Fruit fly (Drosophila melanogaster) whole organism, adult: Measurements from ENCODE around the gene CG32249.

ENCODE experiments used
- CG11617 ChIP-seq: fragments of 200-800 bp; sonication (Bioruptor generic); optimal IDR thresholded peaks from 2 replicates; lab custom pipeline; 2017; ENCODE audit warnings: mild to moderate bottlenecking, missing biosample characterization, missing genetic modification reagents, missing genetic modification characterization
- CG12768 ChIP-seq: fragments of 200-800 bp; sonication (Bioruptor generic); optimal IDR thresholded peaks from 2 replicates; lab custom pipeline; 2017; ENCODE audit warnings: missing biosample characterization, missing genetic modification characterization, mild to moderate bottlenecking, moderate library complexity, missing genetic modification reagents
- CG14711 ChIP-seq: fragments of 200-800 bp; sonication (Bioruptor generic); optimal IDR thresholded peaks from 2 replicates; lab custom pipeline; 2018; ENCODE audit warnings: missing biosample characterization, mild to moderate bottlenecking, missing genetic modification characterization, moderate library complexity
- CG1620 ChIP-seq: fragments of 200-800 bp; sonication (Bioruptor generic); optimal IDR thresholded peaks from 2 replicates; lab custom pipeline; 2016; ENCODE audit warnings: missing biosample characterization, missing genetic modification characterization
- CG5204 ChIP-seq: fragments of 200-800 bp; sonication (Bioruptor generic); optimal IDR thresholded peaks from 2 replicates; lab custom pipeline; 2016; ENCODE audit warnings: missing biosample characterization, missing genetic modification characterization
- CG7045 ChIP-seq: fragments of 200-800 bp; sonication (Bioruptor generic); optimal IDR thresholded peaks from 2 replicates; lab custom pipeline; 2017; ENCODE audit warnings: missing biosample characterization, mild to moderate bottlenecking, missing genetic modification characterization
- CG7101 ChIP-seq: fragments of 200-800 bp; sonication (Bioruptor generic); optimal IDR thresholded peaks from 2 replicates; lab custom pipeline; 2018; ENCODE audit warnings: missing biosample characterization, mild to moderate bottlenecking, missing genetic modification characterization, moderate library complexity
- Clk ChIP-seq: fragments of 200-800 bp; sonication (Bioruptor generic); optimal IDR thresholded peaks from 2 replicates; lab custom pipeline; 2017; ENCODE audit warnings: missing biosample characterization, missing genetic modification characterization
- Crg-1 ChIP-seq: fragments of 200-800 bp; sonication (Bioruptor generic); optimal IDR thresholded peaks from 2 replicates; lab custom pipeline; 2016; ENCODE audit warnings: missing biosample characterization, missing genetic modification characterization
- Hr96 ChIP-seq: fragments of 200-800 bp; sonication (Bioruptor generic); optimal IDR thresholded peaks from 2 replicates; lab custom pipeline; 2016; ENCODE audit warnings: missing biosample characterization, missing genetic modification characterization
- Mnt ChIP-seq: fragments of 200-800 bp; sonication (Bioruptor generic); optimal IDR thresholded peaks from 2 replicates; lab custom pipeline; 2016; ENCODE audit warnings: missing biosample characterization, mild to moderate bottlenecking, missing genetic modification characterization
- bab1 ChIP-seq: fragments of 200-800 bp; sonication (Bioruptor generic); optimal IDR thresholded peaks from 3 replicates; lab custom pipeline; 2019; ENCODE audit warnings: missing biosample characterization, mild to moderate bottlenecking, missing genetic modification characterization, moderate library complexity
- cic ChIP-seq: fragments of 200-800 bp; sonication (Bioruptor generic); optimal IDR thresholded peaks from 2 replicates; lab custom pipeline; 2017; ENCODE audit warnings: missing biosample characterization, mild to moderate bottlenecking, missing genetic modification characterization, moderate library complexity
- cnc ChIP-seq, 2 experiments: fragments of >200 bp; optimal IDR thresholded peaks; 2 replicates each; lab custom pipeline; 2017
- kay ChIP-seq: fragments of 200-800 bp; sonication (Bioruptor generic); peaks from one replicate; lab custom pipeline; 2016; ENCODE audit warnings: missing biosample characterization, missing genetic modification characterization, borderline replicate concordance
- ovo ChIP-seq: fragments of 200-800 bp; sonication (Bioruptor generic); optimal IDR thresholded peaks from 2 replicates; lab custom pipeline; 2016; ENCODE audit warnings: missing biosample characterization, missing genetic modification characterization
- pad ChIP-seq: fragments of 200-800 bp; sonication (Bioruptor generic); optimal IDR thresholded peaks from 3 replicates; lab custom pipeline; 2017; ENCODE audit warnings: missing biosample characterization, missing genetic modification characterization, mild to moderate bottlenecking, moderate library complexity, missing genetic modification reagents
- tj ChIP-seq: fragments of 200-800 bp; sonication (Bioruptor generic); optimal IDR thresholded peaks from 3 replicates; lab custom pipeline; 2017; ENCODE audit warnings: missing biosample characterization, mild to moderate bottlenecking, missing genetic modification characterization, moderate library complexity
- toe ChIP-seq: fragments of 200-800 bp; sonication (Bioruptor generic); optimal IDR thresholded peaks from 2 replicates; lab custom pipeline; 2016; ENCODE audit warnings: missing biosample characterization, missing genetic modification characterization

The CG32249 gene

dm6 chr3L:4469701-4470100 lies at the start of gene CG32249:
CG32249 (plus strand) TSS chr3L:4470001.
- no peak for TF ChIP-seq cic
- peak; percentile 33 for TF ChIP-seq kay (GFP tag; lab: Kevin White, UChicago)
- TF ChIP-seq CG1620 = no peak

dm6 chr3L:4421362-4421761 lies 48.4 kb upstream of the CG32249 start, which contains the start of gene CG15020:
CG15020 (plus strand) TSS chr3L:4421662.
- TF ChIP-seq bab1 (GFP tag; lab: Kevin White, UChicago) = no peak
- no peak for TF ChIP-seq kay (GFP tag; lab: Kevin White, UChicago)
- no peak for TF ChIP-seq Crg-1
- TF ChIP-seq CG11617 (GFP tag; lab: Kevin White, UChicago) = no peak
- TF ChIP-seq cic = no peak
- TF ChIP-seq CG12768 (GFP tag; lab: Kevin White, UChicago) = no peak
- TF ChIP-seq Hr96 (GFP tag; lab: Kevin White, UChicago) = no peak
- no peak for TF ChIP-seq CG7101 (tag; lab: Kevin White, UChicago)
- no peak for TF ChIP-seq tj (GFP tag; lab: Kevin White, UChicago)
- TF ChIP-seq toe = no peak
- TF ChIP-seq Mnt (GFP tag; lab: Kevin White, UChicago) = no peak
- no peak for TF ChIP-seq CG14711
- TF ChIP-seq pad (GFP tag; lab: Kevin White, UChicago) = no peak
- no peak for TF ChIP-seq CG7045
- TF ChIP-seq CG5204 (GFP tag; lab: Kevin White, UChicago) = no peak

dm6 chr3L:4426581-4426980 lies 43.2 kb upstream of the CG32249 start:
- no peak for TF ChIP-seq cnc (optimal IDR thresholded peaks at IDR 0.05; lab: Kevin White, UChicago)

dm6 chr3L:4428918-4429546 lies 40.8 kb upstream of the CG32249 start, which contains the start of gene nAChRbeta1:
nAChRbeta1 (plus strand) TSS chr3L:4429349.
- TF ChIP-seq CG14711 (peak; percentile 80), CG7045 (no peak)

- TF ChIP-seq Clk (GFP tag; lab: Kevin White, UChicago) (no peak), tj (GFP tag; lab: Kevin White, UChicago) (no peak), cnc (optimal IDR thresholded peaks at IDR 0.05; lab: Kevin White, UChicago) (no peak), Mnt (GFP tag; lab: Kevin White, UChicago) (no peak), toe (no peak), CG1620 (no peak), kay (GFP tag; lab: Kevin White, UChicago) (no peak), Hr96 (GFP tag; lab: Kevin White, UChicago) (no peak), cic (no peak), ovo (no peak), CG7101 (tag; lab: Kevin White, UChicago) (no peak), CG5204 (GFP tag; lab: Kevin White, UChicago) (no peak), CG7045 (no peak), CG12768 (GFP tag; lab: Kevin White, UChicago) (no peak), CG11617 (GFP tag; lab: Kevin White, UChicago) (no peak), bab1 (GFP tag; lab: Kevin White, UChicago) (no peak), Crg-1 (no peak)
Measured at dm6 chr3L:4430331-4430730, 39.5 kb upstream of the CG32249 start.

- TF ChIP-seq CG7101 (tag; lab: Kevin White, UChicago) (no peak), tj (GFP tag; lab: Kevin White, UChicago) (no peak), Mnt (GFP tag; lab: Kevin White, UChicago) (no peak), Hr96 (GFP tag; lab: Kevin White, UChicago) (no peak), CG7045 (no peak), toe (no peak), CG5204 (GFP tag; lab: Kevin White, UChicago) (no peak), CG14711 (no peak), bab1 (GFP tag; lab: Kevin White, UChicago) (no peak), CG12768 (GFP tag; lab: Kevin White, UChicago) (no peak), kay (GFP tag; lab: Kevin White, UChicago) (no peak), ovo (no peak), cic (no peak), cnc (optimal IDR thresholded peaks at IDR 0.05; lab: Kevin White, UChicago) (no peak)
Measured at dm6 chr3L:4431111-4431730, 38.6 kb upstream of the CG32249 start.

- no peak for TF ChIP-seq CG11617 (GFP tag; lab: Kevin White, UChicago)
- no peak for TF ChIP-seq ovo
- TF ChIP-seq cic = no peak
- no peak for TF ChIP-seq CG14711
- TF ChIP-seq CG1620 = no peak
- no peak for TF ChIP-seq bab1 (GFP tag; lab: Kevin White, UChicago)
- TF ChIP-seq CG5204 (GFP tag; lab: Kevin White, UChicago) = no peak
- no peak for TF ChIP-seq cnc (optimal IDR thresholded peaks at IDR 0.05; lab: Kevin White, UChicago)
Measured at dm6 chr3L:4436421-4436820, 33.4 kb upstream of the CG32249 start, which contains the start of gene CG15021. CG15021 (plus strand) TSS chr3L:4436721.
